Fruit fly (Drosophila melanogaster): ENCODE data around the gene Sfp24Bd.

The Sfp24Bd gene

dm6 chr2L:3629466-3629865 lies 39.5 kb downstream of the Sfp24Bd start (continued):
- no peak for TF ChIP-seq CG12744 (GFP tag; optimal IDR thresholded peaks at IDR 0.05)
- TF ChIP-seq CG4404 (GFP tag; IDR thresholded peaks at IDR 0.05), result 0 out of 2 replicates have a peak, but pooled peaks have one; percentile 19
- 0 out of 3 replicates have a peak, but pooled peaks have one; percentile 21 for TF ChIP-seq CG17361 (GFP tag; IDR thresholded peaks at IDR 0.05)
- peak; percentile 12 to 40 for TF ChIP-seq dpn (GFP tag; optimal IDR thresholded peaks at IDR 0.05)
- peak; percentile 56 for TF ChIP-seq CG13624 (GFP tag; optimal IDR thresholded peaks at IDR 0.05)
- TF ChIP-seq Bgb (GFP tag; IDR thresholded peaks at IDR 0.05; ENCODE audit: partially characterized antibody), result no peak
- TF ChIP-seq CkIIα-i1 (GFP tag; IDR thresholded peaks at IDR 0.05), result no peak
- peak; percentile 66 for TF ChIP-seq CG9215 (GFP tag; IDR thresholded peaks at IDR 0.05)
- no peak for TF ChIP-seq Six4 (GFP tag; optimal IDR thresholded peaks at IDR 0.05)
- TF ChIP-seq PHDP (tag; optimal IDR thresholded peaks at IDR 0.05), result peak; percentile 34
- no peak for TF ChIP-seq tna (GFP tag; IDR thresholded peaks at IDR 0.05; ENCODE audit: partially characterized antibody)
- peak; percentile 79 for TF ChIP-seq Drgx (GFP tag; IDR thresholded peaks at IDR 0.05)
- TF ChIP-seq chinmo (GFP tag; IDR thresholded peaks at IDR 0.05; ENCODE audit: partially characterized antibody), result 0 out of 4 replicates have a peak, but pooled peaks have one; percentile 42
- no peak for TF ChIP-seq cwo (GFP tag; optimal IDR thresholded peaks at IDR 0.05)
- TF ChIP-seq Meics (GFP tag; optimal IDR thresholded peaks at IDR 0.05), result peak; percentile 61
- TF ChIP-seq fd3F (GFP tag; optimal IDR thresholded peaks at IDR 0.05), result peak; percentile 16
- no peak for TF ChIP-seq luna (GFP tag; optimal IDR thresholded peaks at IDR 0.05)
- peak; percentile 44 for TF ChIP-seq Adf1 (GFP tag; IDR thresholded peaks at IDR 0.05)
- no peak for TF ChIP-seq exex (tag; optimal IDR thresholded peaks at IDR 0.05)
- peak; percentile 63 for TF ChIP-seq row (GFP tag; IDR thresholded peaks at IDR 0.05)
- TF ChIP-seq CG17612 (GFP tag; IDR thresholded peaks at IDR 0.05), result peak; percentile 9; the same call in 1 of the 2 replicates
- peak; percentile 3 for TF ChIP-seq HLH54F (GFP tag; optimal IDR thresholded peaks at IDR 0.05)
- no peak for TF ChIP-seq CG6272 (GFP tag; IDR thresholded peaks at IDR 0.05)
- TF ChIP-seq Ptx1 (GFP tag; IDR thresholded peaks at IDR 0.05), result peak; percentile 44; the same call in 1 of the 2 replicates
- no peak for TF ChIP-seq nerfin-1 (tag; optimal IDR thresholded peaks at IDR 0.05)
- peak; percentile 55; the same call in 1 of the 3 replicates for TF ChIP-seq Dbx (GFP tag; IDR thresholded peaks at IDR 0.05)
- no peak for TF ChIP-seq hkb (optimal IDR thresholded peaks at IDR 0.05)
- 0 out of 2 replicates have a peak, but pooled peaks have one; percentile 34 for TF ChIP-seq hkb (GFP tag; IDR thresholded peaks at IDR 0.05)
- TF ChIP-seq zfh2 (GFP tag; optimal IDR thresholded peaks at IDR 0.05), result peak; percentile 14
- peak; percentile 29 for TF ChIP-seq unpg (GFP tag; optimal IDR thresholded peaks at IDR 0.05)
- TF ChIP-seq CG14014 (GFP tag; IDR thresholded peaks at IDR 0.05), result peak; percentile 53; the same call in 1 of the 2 replicates
- peak; percentile 32; the same call in 1 of the 2 replicates for TF ChIP-seq klu (GFP tag; IDR thresholded peaks at IDR 0.05)
- no peak for TF ChIP-seq Doc3 (GFP tag; IDR thresholded peaks at IDR 0.05; ENCODE audit: partially characterized antibody)
- no peak for TF ChIP-seq CG2889 (GFP tag; IDR thresholded peaks at IDR 0.05)
- TF ChIP-seq Side (GFP tag; optimal IDR thresholded peaks at IDR 0.05), result no peak
- TF ChIP-seq CoRest (tag; optimal IDR thresholded peaks at IDR 0.05), result peak; percentile 25
- TF ChIP-seq pan (optimal IDR thresholded peaks at IDR 0.05), result no peak
- peak in 1 of 2 experiments; percentile 9 for TF ChIP-seq pan (GFP tag; optimal IDR thresholded peaks at IDR 0.05 in 1 of 2, IDR thresholded peaks at IDR 0.05 in 1 of 2)
- peak; percentile 37 for TF ChIP-seq pho (GFP tag; optimal IDR thresholded peaks at IDR 0.05)
- TF ChIP-seq Usf (GFP tag; optimal IDR thresholded peaks at IDR 0.05), result no peak
- TF ChIP-seq chm (GFP tag; IDR thresholded peaks at IDR 0.05), result no peak
- no peak for TF ChIP-seq CG14667 (GFP tag; IDR thresholded peaks at IDR 0.05)
- TF ChIP-seq sug (tag; optimal IDR thresholded peaks at IDR 0.05), result no peak
- peak; percentile 4 for TF ChIP-seq Xbp1 (GFP tag; optimal IDR thresholded peaks at IDR 0.05)
